Worm (Caenorhabditis elegans) whole organism, young adult: ENCODE measurements around the gene crm-1.

Experiments
- B0035.1 ChIP-seq: sonication (generic microtip); optimal IDR thresholded peaks from 2 replicates; lab custom pipeline; 2016; ENCODE audit warnings: missing genetic modification characterization, mild to moderate bottlenecking, missing compliant biosample characterization, missing genotype, missing genetic modification reagents
- B0261.1 ChIP-seq: sonication (generic microtip); optimal IDR thresholded peaks from 2 replicates; lab custom pipeline; 2016; ENCODE audit warnings: mild to moderate bottlenecking, missing genetic modification characterization, moderate library complexity, missing compliant biosample characterization
- C06A6.2 ChIP-seq: fragments of 200-800 bp; sonication (Bioruptor generic); conservative IDR thresholded peaks from 2 replicates; pipeline ENCODE4 v1.3.6; 2022; ENCODE audit warnings: missing genetic modification characterization, missing compliant biosample characterization
- F33H1.4 ChIP-seq: fragments of 200-800 bp; sonication (Bioruptor generic); IDR thresholded peaks from 2 replicates; pipeline ENCODE4 v1.3.6; 2022; ENCODE audit warnings: missing genetic modification reagents, missing genetic modification characterization, missing compliant biosample characterization
- F52B5.7 ChIP-seq: sonication (generic microtip); optimal IDR thresholded peaks from 2 replicates; lab custom pipeline; 2016; ENCODE audit warnings: mild to moderate bottlenecking, missing genetic modification characterization, missing compliant biosample characterization
- Y53G8AR.9 ChIP-seq: fragments of 200-800 bp; sonication (Bioruptor generic); conservative IDR thresholded peaks from 2 replicates; pipeline ENCODE4 v1.3.6; 2022; ENCODE audit warnings: missing genetic modification reagents, missing genetic modification characterization, missing compliant biosample characterization
- Y79H2A.3 ChIP-seq: fragments of 200-800 bp; sonication (Bioruptor generic); conservative IDR thresholded peaks from 2 replicates; pipeline ENCODE4 v1.3.6; 2022; ENCODE audit warnings: missing genetic modification reagents, missing genetic modification characterization, missing compliant biosample characterization
- Y95B8A.8 ChIP-seq: fragments of 200-800 bp; sonication (Bioruptor generic); IDR thresholded peaks from 2 replicates; pipeline ENCODE4 v1.3.6; 2022; ENCODE audit warnings: missing genetic modification reagents, missing genetic modification characterization, missing compliant biosample characterization
- ZK185.1 ChIP-seq: sonication (generic microtip); optimal IDR thresholded peaks from 2 replicates; lab custom pipeline; 2016; ENCODE audit warnings: mild to moderate bottlenecking, missing genetic modification characterization, missing compliant biosample characterization; ENCODE audit not compliant: poor library complexity, severe bottlenecking
- akir-1 ChIP-seq: fragments of 200-800 bp; sonication (Bioruptor generic); optimal IDR thresholded peaks from 2 replicates; lab custom pipeline; 2018; ENCODE audit warnings: mild to moderate bottlenecking, missing genetic modification characterization, moderate library complexity, missing compliant biosample characterization
- aptf-2 ChIP-seq: fragments of 200-800 bp; sonication (Bioruptor generic); conservative IDR thresholded peaks from 2 replicates; pipeline ENCODE4 v1.3.6; 2022; ENCODE audit warnings: missing genetic modification reagents, missing genetic modification characterization, missing compliant biosample characterization
- aptf-3 ChIP-seq: fragments of 200-800 bp; sonication (Bioruptor generic); IDR thresholded peaks from 2 replicates; pipeline ENCODE4 v1.3.6; 2022; ENCODE audit warnings: missing genetic modification characterization, missing compliant biosample characterization
- atf-7 ChIP-seq: sonication (generic microtip); optimal IDR thresholded peaks from 2 replicates; lab custom pipeline; 2017; ENCODE audit warnings: mild to moderate bottlenecking, missing genetic modification characterization, missing compliant biosample characterization
- athp-1 ChIP-seq: sonication (generic microtip); optimal IDR thresholded peaks from 2 replicates; lab custom pipeline; 2017; ENCODE audit warnings: mild to moderate bottlenecking, missing genetic modification characterization, missing compliant biosample characterization
- attf-3 ChIP-seq: fragments of 200-800 bp; sonication (Bioruptor generic); conservative IDR thresholded peaks from 2 replicates; pipeline ENCODE4 v1.3.6; 2022; ENCODE audit warnings: missing genetic modification reagents, missing genetic modification characterization, missing compliant biosample characterization
- attf-5 ChIP-seq: fragments of 200-800 bp; sonication (Bioruptor generic); optimal IDR thresholded peaks from 2 replicates; lab custom pipeline; 2018; ENCODE audit warnings: mild to moderate bottlenecking, missing genetic modification characterization, missing compliant biosample characterization
- ccch-3 ChIP-seq: fragments of 200-800 bp; sonication (Bioruptor generic); optimal IDR thresholded peaks from 2 replicates; lab custom pipeline; 2018; ENCODE audit warnings: mild to moderate bottlenecking, missing genetic modification characterization, missing compliant biosample characterization
- cebp-1 ChIP-seq, 2 experiments: fragments of 200-800 bp in 1 of 2; sonication (Bioruptor generic) in 1 of 2; sonication (generic microtip) in 1 of 2; IDR thresholded peaks in 1 of 2; optimal IDR thresholded peaks in 1 of 2; 2 replicates each; pipeline versions ENCODE4 v1.3.6 to Lab custom; 2017 to 2022; ENCODE audit warnings: missing compliant biosample characterization in 2 of 2, missing genetic modification characterization in 2 of 2, mild to moderate bottlenecking in 1 of 2, missing genetic modification reagents in 1 of 2, moderate library complexity in 1 of 2
- ceh-100 ChIP-seq: fragments of 200-800 bp; sonication (Bioruptor generic); IDR thresholded peaks from 2 replicates; pipeline ENCODE4 v1.3.6; 2022; ENCODE audit warnings: missing genetic modification reagents, missing genetic modification characterization, missing compliant biosample characterization
- ceh-27 ChIP-seq: fragments of 200-800 bp; sonication (Bioruptor generic); optimal IDR thresholded peaks from 2 replicates; lab custom pipeline; 2018; ENCODE audit warnings: mild to moderate bottlenecking, missing genetic modification characterization, moderate library complexity, missing compliant biosample characterization
- ceh-40 ChIP-seq: fragments of 200-800 bp; sonication (Bioruptor generic); IDR thresholded peaks from 2 replicates; pipeline ENCODE4 v1.3.6; 2022; ENCODE audit warnings: missing genetic modification characterization, missing compliant biosample characterization
- ceh-79 ChIP-seq: sonication (generic microtip); optimal IDR thresholded peaks from 2 replicates; lab custom pipeline; 2017; ENCODE audit warnings: mild to moderate bottlenecking, missing genetic modification characterization, missing compliant biosample characterization
- die-1 ChIP-seq: sonication (generic microtip); optimal IDR thresholded peaks from 2 replicates; lab custom pipeline; 2016; ENCODE audit warnings: missing genotype, mild to moderate bottlenecking, missing genetic modification characterization, missing compliant biosample characterization
- dox-1 ChIP-seq: fragments of 200-800 bp; sonication (Bioruptor generic); IDR thresholded peaks from 2 replicates; pipeline ENCODE4 v1.3.6; 2022; ENCODE audit warnings: missing genetic modification reagents, missing genetic modification characterization, missing compliant biosample characterization
- dpff-1 ChIP-seq: sonication (generic microtip); optimal IDR thresholded peaks from 2 replicates; lab custom pipeline; 2017; ENCODE audit warnings: mild to moderate bottlenecking, missing genetic modification characterization, missing compliant biosample characterization
- egl-44 ChIP-seq: fragments of 200-800 bp; sonication (Bioruptor generic); IDR thresholded peaks from 2 replicates; pipeline ENCODE4 v1.3.6; 2022; ENCODE audit warnings: missing genetic modification reagents, missing genetic modification characterization, missing compliant biosample characterization
- fkh-3 ChIP-seq: sonication (generic microtip); optimal IDR thresholded peaks from 2 replicates; lab custom pipeline; 2016; ENCODE audit warnings: mild to moderate bottlenecking, missing genetic modification characterization, missing compliant biosample characterization
- gei-17 ChIP-seq: fragments of 200-800 bp; sonication (Bioruptor generic); optimal IDR thresholded peaks from 2 replicates; lab custom pipeline; 2018; ENCODE audit warnings: mild to moderate bottlenecking, missing genetic modification characterization, missing compliant biosample characterization
- him-1 ChIP-seq: sonication (generic microtip); optimal IDR thresholded peaks from 2 replicates; lab custom pipeline; 2016; ENCODE audit warnings: missing genotype, missing genetic modification reagents, missing genetic modification characterization, missing compliant biosample characterization
- lag-1 ChIP-seq: fragments of 200-800 bp; sonication (Bioruptor generic); IDR thresholded peaks from 2 replicates; pipeline ENCODE4 v1.3.6; 2022; ENCODE audit warnings: missing genetic modification reagents, missing genetic modification characterization, missing compliant biosample characterization
- lin-54 ChIP-seq: fragments of 200-800 bp; sonication (Bioruptor generic); optimal IDR thresholded peaks from 2 replicates; lab custom pipeline; 2018; ENCODE audit warnings: mild to moderate bottlenecking, missing genetic modification characterization, missing compliant biosample characterization
- madf-10 ChIP-seq: sonication (generic microtip); optimal IDR thresholded peaks from 2 replicates; lab custom pipeline; 2016; ENCODE audit warnings: mild to moderate bottlenecking, missing genetic modification characterization, missing compliant biosample characterization
- madf-8 ChIP-seq: fragments of 200-800 bp; sonication (Bioruptor generic); conservative IDR thresholded peaks from 2 replicates; pipeline ENCODE4 v1.3.6; 2022; ENCODE audit warnings: missing genetic modification reagents, missing genetic modification characterization, missing compliant biosample characterization
- mxl-1 ChIP-seq: sonication (generic microtip); optimal IDR thresholded peaks from 2 replicates; lab custom pipeline; 2016; ENCODE audit warnings: missing genetic modification characterization, missing compliant biosample characterization
- nhr-179 ChIP-seq: sonication (generic microtip); optimal IDR thresholded peaks from 2 replicates; lab custom pipeline; 2016; ENCODE audit warnings: mild to moderate bottlenecking, missing genetic modification characterization, missing compliant biosample characterization
- nhr-27 ChIP-seq: fragments of 200-800 bp; sonication (Bioruptor generic); optimal IDR thresholded peaks from 2 replicates; lab custom pipeline; 2018; ENCODE audit warnings: mild to moderate bottlenecking, missing genetic modification characterization, moderate library complexity, missing compliant biosample characterization
- pha-4 ChIP-seq: fragments of 150-350 bp; sonication (generic microtip); optimal IDR thresholded peaks from 2 replicates; lab custom pipeline; 2014; ENCODE audit warnings: missing biosample characterization, missing genetic modification reagents, missing genetic modification characterization
- rcor-1 ChIP-seq: fragments of 200-800 bp; sonication (Bioruptor generic); IDR thresholded peaks from 2 replicates; pipeline ENCODE4 v1.3.6; 2022; ENCODE audit warnings: missing genetic modification reagents, missing genetic modification characterization, missing compliant biosample characterization
- repo-1 ChIP-seq: sonication (generic microtip); optimal IDR thresholded peaks from 2 replicates; lab custom pipeline; 2017; ENCODE audit warnings: mild to moderate bottlenecking, missing genetic modification characterization, missing compliant biosample characterization
- rpc-1 ChIP-seq, 2 experiments: fragments of 150-350 bp in 1 of 2; sonication (generic microtip) in 1 of 2; optimal IDR thresholded peaks; 2 replicates each; lab custom pipeline; 2014 to 2018; ENCODE audit warnings: missing biosample characterization in 1 of 2, missing genetic modification characterization in 1 of 2, missing genetic modification reagents in 1 of 2, missing genotype in 1 of 2
- sdz-38 ChIP-seq: sonication (generic microtip); optimal IDR thresholded peaks from 2 replicates; lab custom pipeline; 2016; ENCODE audit warnings: missing genotype, missing genetic modification characterization, missing compliant biosample characterization
- snpc-1.1 ChIP-seq: sonication (generic microtip); optimal IDR thresholded peaks from 2 replicates; lab custom pipeline; 2017; ENCODE audit warnings: missing genetic modification characterization, mild to moderate bottlenecking, missing compliant biosample characterization, antibody characterized with exemption, moderate library complexity, missing genotype, missing genetic modification reagents; ENCODE audit not compliant: insufficient read depth
- zfh-2 ChIP-seq: fragments of 200-800 bp; sonication (Bioruptor generic); conservative IDR thresholded peaks from 2 replicates; pipeline ENCODE4 v1.3.6; 2022; ENCODE audit warnings: missing genetic modification reagents, missing genetic modification characterization, missing compliant biosample characterization
- ztf-18 ChIP-seq: sonication (generic microtip); optimal IDR thresholded peaks from 2 replicates; lab custom pipeline; 2016; ENCODE audit warnings: missing genotype, mild to moderate bottlenecking, missing genetic modification characterization, missing compliant biosample characterization
- ztf-22 ChIP-seq: fragments of 200-800 bp; sonication (Bioruptor generic); optimal IDR thresholded peaks from 2 replicates; lab custom pipeline; 2018; ENCODE audit warnings: mild to moderate bottlenecking, missing genetic modification characterization, moderate library complexity, missing compliant biosample characterization
- ztf-25 ChIP-seq: fragments of 200-800 bp; sonication (Bioruptor generic); IDR thresholded peaks from 2 replicates; pipeline ENCODE4 v1.3.6; 2022; ENCODE audit warnings: missing genetic modification reagents, missing genetic modification characterization, missing compliant biosample characterization
- ztf-28 ChIP-seq: fragments of 200-800 bp; sonication (Bioruptor generic); IDR thresholded peaks from 2 replicates; pipeline ENCODE4 v1.3.6; 2022; ENCODE audit warnings: missing genetic modification reagents, missing genetic modification characterization, missing compliant biosample characterization
- ztf-3 ChIP-seq: fragments of 200-800 bp; sonication (Bioruptor generic); optimal IDR thresholded peaks from 2 replicates; lab custom pipeline; 2018; ENCODE audit warnings: mild to moderate bottlenecking, missing genetic modification characterization, missing compliant biosample characterization

Gene crm-1

DNA sequence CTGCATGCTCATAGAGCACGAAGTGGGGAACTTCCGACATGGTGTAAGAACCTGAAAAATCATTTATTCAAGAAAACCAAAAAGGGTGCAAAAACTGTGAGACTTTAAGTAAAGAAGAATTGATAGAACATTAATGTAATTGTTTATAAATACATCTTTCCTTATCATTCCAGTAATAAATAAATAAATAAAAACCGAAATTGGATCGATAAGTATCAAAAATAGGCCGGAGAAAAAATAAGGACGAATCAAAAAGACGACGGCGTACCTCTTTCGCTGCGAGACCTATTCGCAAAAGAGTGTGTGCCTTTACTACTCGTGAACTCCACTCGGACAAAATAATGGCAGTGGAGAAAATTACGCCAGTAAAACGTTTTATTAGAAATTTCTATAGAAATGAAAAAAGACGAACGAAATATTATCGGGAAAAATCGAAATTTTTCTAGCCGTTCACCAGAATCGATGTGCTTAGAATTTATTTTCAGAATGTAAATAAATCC, 21.1 kb upstream of the crm-1 start, which contains the start of gene nol-56 (continued):
- TF ChIP-seq ZK185.1 (tag; lab: Kevin White, UChicago) (peak; percentile 79), madf-8 (GFP tag; lab: Robert Waterston, UW) (no peak), zfh-2 (GFP tag; lab: Robert Waterston, UW) (no peak), dox-1 (GFP tag; lab: Robert Waterston, UW) (peak; percentile 74), die-1 (tag; lab: Kevin White, UChicago) (no peak), ceh-40 (GFP tag; lab: Robert Waterston, UW) (no peak), dpff-1 (tag; lab: Kevin White, UChicago) (no peak), egl-44 (GFP tag; lab: Robert Waterston, UW) (no peak), B0261.1 (tag; lab: Kevin White, UChicago) (no peak), aptf-3 (GFP tag; lab: Robert Waterston, UW) (no peak), mxl-1 (tag; lab: Kevin White, UChicago) (no peak), ztf-18 (tag; lab: Kevin White, UChicago) (peak; percentile 64), him-1 (tag; lab: Kevin White, UChicago) (no peak), lin-54 (GFP tag; lab: Kevin White, UChicago) (peak; percentile 72), ceh-27 (GFP tag; lab: Kevin White, UChicago) (peak; percentile 65), madf-10 (tag; lab: Kevin White, UChicago) (peak; percentile 29), rpc-1 (optimal IDR thresholded peaks at IDR 0.05; lab: Kevin White, UChicago) (no peak), rpc-1 (tag; optimal IDR thresholded peaks at IDR 0.05; lab: Kevin White, UChicago) (no peak), atf-7 (tag; lab: Kevin White, UChicago) (no peak), lag-1 (no peak), nhr-179 (no peak), nhr-27 (tag; lab: Kevin White, UChicago) (no peak), rcor-1 (0 out of 2 replicates have a peak, but pooled peaks have one; percentile 15), sdz-38 (tag; lab: Kevin White, UChicago) (no peak), Y53G8AR.9 (GFP tag; lab: Robert Waterston, UW) (0 out of 2 replicates have a peak, but pooled peaks have one; percentile 38), F33H1.4 (GFP tag; lab: Robert Waterston, UW) (peak; percentile 95), ccch-3 (GFP tag; lab: Kevin White, UChicago) (no peak), repo-1 (tag; lab: Kevin White, UChicago) (no peak), Y95B8A.8 (GFP tag; lab: Robert Waterston, UW) (no peak), B0035.1 (tag; lab: Kevin White, UChicago) (no peak), gei-17 (GFP tag; lab: Kevin White, UChicago) (no peak), ceh-79 (no peak), attf-5 (GFP tag; lab: Kevin White, UChicago) (peak; percentile 63), akir-1 (GFP tag; lab: Kevin White, UChicago) (no peak), cebp-1 (GFP tag; IDR thresholded peaks at IDR 0.05; lab: Robert Waterston, UW) (no peak), cebp-1 (tag; optimal IDR thresholded peaks at IDR 0.05; lab: Kevin White, UChicago) (peak; percentile 53), aptf-2 (GFP tag; lab: Robert Waterston, UW) (no peak), ceh-100 (GFP tag; lab: Robert Waterston, UW) (no peak), ztf-22 (GFP tag; lab: Kevin White, UChicago) (no peak), athp-1 (tag; lab: Kevin White, UChicago) (peak; percentile 2), snpc-1.1 (no peak), attf-3 (GFP tag; lab: Robert Waterston, UW) (peak; percentile 32; the same call in 1 of the 2 replicates), C06A6.2 (no peak), pha-4 (tag; lab: Kevin White, UChicago) (no peak), ztf-25 (no peak), ztf-28 (GFP tag; lab: Robert Waterston, UW) (no peak), F52B5.7 (tag; lab: Kevin White, UChicago) (no peak), fkh-3 (tag; lab: Kevin White, UChicago) (no peak), Y79H2A.3 (no peak), ztf-3 (GFP tag; lab: Kevin White, UChicago) (no peak)
